Fruit fly (Drosophila melanogaster): ENCODE measurements around the gene CG7920.

The CG7920 gene

DNA sequence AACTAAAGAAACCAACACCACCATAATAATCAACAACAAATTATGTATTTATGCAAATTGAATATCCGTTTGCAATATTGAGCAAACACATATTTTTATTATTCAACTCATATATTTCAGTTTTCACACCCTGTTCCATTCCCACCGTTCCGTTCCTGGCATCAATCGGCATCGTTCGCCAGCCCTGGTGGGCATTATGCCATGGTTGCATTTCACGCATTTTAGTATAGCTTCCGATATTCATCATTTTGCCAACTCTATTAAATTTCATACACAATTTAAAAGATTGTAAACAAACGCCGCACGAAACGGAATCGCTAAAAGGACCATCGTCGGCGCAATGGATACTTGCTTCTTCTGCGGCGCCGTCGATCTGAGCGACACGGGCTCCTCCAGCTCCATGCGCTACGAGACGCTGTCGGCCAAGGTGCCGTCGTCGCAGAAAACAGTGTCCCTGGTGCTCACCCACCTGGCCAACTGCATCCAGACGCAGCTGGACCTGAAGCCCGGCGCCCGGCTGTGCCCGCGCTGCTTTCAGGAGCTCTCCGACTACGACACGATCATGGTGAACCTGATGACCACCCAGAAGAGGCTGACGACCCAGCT, 28.2 kb upstream of the CG7920 start, which contains the start of gene Sry-delta (continued):
- TF ChIP-seq tx (GFP tag; optimal IDR thresholded peaks at IDR 0.05) (peak; percentile 83), pho (GFP tag; optimal IDR thresholded peaks at IDR 0.05) (peak; percentile 91), CHES-1-like (GFP tag; optimal IDR thresholded peaks at IDR 0.05) (peak; percentile 95), CG15073 (GFP tag; optimal IDR thresholded peaks at IDR 0.05) (peak; percentile 3), CG17361 (GFP tag; IDR thresholded peaks at IDR 0.05) (peak; percentile 71), gro (GFP tag; optimal IDR thresholded peaks at IDR 0.05) (peak; percentile 93), Hey (tag; optimal IDR thresholded peaks at IDR 0.05) (no peak), tin (GFP tag; optimal IDR thresholded peaks at IDR 0.05) (peak; percentile 91), CG18599 (GFP tag; optimal IDR thresholded peaks at IDR 0.05) (no peak), Chrac-16 (GFP tag; optimal IDR thresholded peaks at IDR 0.05) (peak; percentile 84), Dad (GFP tag; optimal IDR thresholded peaks at IDR 0.05) (peak; percentile 91), Sry-δ (GFP tag; optimal IDR thresholded peaks at IDR 0.05) (peak; percentile 99), CG9609 (GFP tag; optimal IDR thresholded peaks at IDR 0.05) (peak; percentile 85), bigmax (GFP tag; optimal IDR thresholded peaks at IDR 0.05) (peak; percentile 79), CG17612 (GFP tag; IDR thresholded peaks at IDR 0.05) (no peak; the same call in 1 of the 2 replicates), run (tag; optimal IDR thresholded peaks at IDR 0.05) (no peak), Gsc (GFP tag; IDR thresholded peaks at IDR 0.05) (no peak), CG6791 (GFP tag; IDR thresholded peaks at IDR 0.05; ENCODE audit: partially characterized antibody) (peak; percentile 76), otp (GFP tag; IDR thresholded peaks at IDR 0.05) (peak; percentile 80), MESR4 (GFP tag; optimal IDR thresholded peaks at IDR 0.05) (peak; percentile 95), CG11085 (GFP tag; IDR thresholded peaks at IDR 0.05) (peak; percentile 84), CG7271 (tag; optimal IDR thresholded peaks at IDR 0.05) (peak; percentile 3), Dip2 (GFP tag; IDR thresholded peaks at IDR 0.05) (no peak), ftz-f1 (GFP tag; optimal IDR thresholded peaks at IDR 0.05) (peak; percentile 79), CG4617 (GFP tag; optimal IDR thresholded peaks at IDR 0.05; ENCODE audit: borderline replicate concordance) (peak; percentile 98), Hr51 (GFP tag; optimal IDR thresholded peaks at IDR 0.05) (peak in 1 of 2 experiments; percentile 88), so (GFP tag; IDR thresholded peaks at IDR 0.05) (no peak), vfl (GFP tag; optimal IDR thresholded peaks at IDR 0.05) (peak; percentile 92), CG12391 (tag; optimal IDR thresholded peaks at IDR 0.05) (peak; percentile 85), grn (GFP tag; optimal IDR thresholded peaks at IDR 0.05) (no peak), nerfin-1 (tag; optimal IDR thresholded peaks at IDR 0.05) (peak; percentile 64), cwo (GFP tag; optimal IDR thresholded peaks at IDR 0.05) (no peak), Med (GFP tag) (peak; percentile 99), CG7556 (GFP tag; optimal IDR thresholded peaks at IDR 0.05) (peak; percentile 53), Nf-YB (GFP tag; optimal IDR thresholded peaks at IDR 0.05) (no peak), dmrt11E (tag; optimal IDR thresholded peaks at IDR 0.05) (peak; percentile 59), D19A (tag; optimal IDR thresholded peaks at IDR 0.05) (no peak), CG18476 (GFP tag; optimal IDR thresholded peaks at IDR 0.05) (peak; percentile 53), Abd-B (GFP tag; optimal IDR thresholded peaks at IDR 0.05) (peak; percentile 86), NC2α (GFP tag; optimal IDR thresholded peaks at IDR 0.05) (peak; percentile 69), trh (GFP tag; optimal IDR thresholded peaks at IDR 0.05) (peak; percentile 75), CG12299 (tag; optimal IDR thresholded peaks at IDR 0.05) (peak; percentile 32), CG2875 (GFP tag; optimal IDR thresholded peaks at IDR 0.05) (peak; percentile 13), HmgD (GFP tag; optimal IDR thresholded peaks at IDR 0.05) (peak; percentile 96), sens-2 (GFP tag; IDR thresholded peaks at IDR 0.05) (peak; percentile 61; the same call in 1 of the 2 replicates), p53 (GFP tag; optimal IDR thresholded peaks at IDR 0.05) (peak; percentile 87), Eip74EF (GFP tag; optimal IDR thresholded peaks at IDR 0.05) (no peak), CG10274 (GFP tag; optimal IDR thresholded peaks at IDR 0.05) (peak; percentile 27), CG11504 (tag; optimal IDR thresholded peaks at IDR 0.05) (no peak)
